Worm (Caenorhabditis elegans): ENCODE results near the gene str-136.

ce11 chrV:8271395-8271794 lies 7.3 kb downstream of the str-136 start:
- no peak for TF ChIP-seq egl-27 (tag; optimal IDR thresholded peaks at IDR 0.05)
- TF ChIP-seq ceh-8 (GFP tag; optimal IDR thresholded peaks at IDR 0.05) = no peak
- TF ChIP-seq ama-1 (optimal IDR thresholded peaks at IDR 0.05) = no peak
- no peak for TF ChIP-seq nhr-76 (tag; optimal IDR thresholded peaks at IDR 0.05)
- TF ChIP-seq pqm-1 (tag; optimal IDR thresholded peaks at IDR 0.05) = no peak
- TF ChIP-seq lsy-2 (tag; optimal IDR thresholded peaks at IDR 0.05) = no peak
- no peak for TF ChIP-seq zag-1 (tag; optimal IDR thresholded peaks at IDR 0.05)
- no peak for TF ChIP-seq nhr-77 (tag; optimal IDR thresholded peaks at IDR 0.05)
- TF ChIP-seq ceh-90 (tag; optimal IDR thresholded peaks at IDR 0.05) = no peak
- no peak for TF ChIP-seq elt-3 (tag; optimal IDR thresholded peaks at IDR 0.05)
- no peak for TF ChIP-seq aly-2 (tag; optimal IDR thresholded peaks at IDR 0.05)
- TF ChIP-seq lin-15B (tag; optimal IDR thresholded peaks at IDR 0.05) = no peak
- TF ChIP-seq pag-3 (tag; optimal IDR thresholded peaks at IDR 0.05; ENCODE audit: borderline replicate concordance, insufficient read depth) = no peak
- TF ChIP-seq unc-86 (tag; optimal IDR thresholded peaks at IDR 0.05) = no peak

Measured in whole organism, L1 larva.